Fruit fly (Drosophila melanogaster) whole organism, embryonic: ENCODE data around the gene rogdi.
A peak's percentile ranks its signal among the peaks of the same experiment; 100 is the strongest.

Source experiments
- CG10654 ChIP-seq: fragments of 200-800 bp; sonication (Bioruptor generic); optimal IDR thresholded peaks from 2 replicates; lab custom pipeline; 2016; ENCODE audit warnings: missing biosample characterization, missing genetic modification characterization
- CG11247 ChIP-seq: fragments of 200-800 bp; sonication (Bioruptor generic); IDR thresholded peaks from 2 replicates; pipeline ENCODE4 v1.3.6; 2022; ENCODE audit warnings: missing biosample characterization, missing genetic modification characterization
- CG11560 ChIP-seq: fragments of 200-800 bp; sonication (Bioruptor generic); IDR thresholded peaks from 3 replicates; pipeline ENCODE4 v1.3.6; 2022; ENCODE audit warnings: missing biosample characterization, missing genetic modification characterization
- CG12071 ChIP-seq: fragments of 200-800 bp; sonication (Bioruptor generic); optimal IDR thresholded peaks from 3 replicates; lab custom pipeline; 2018; ENCODE audit warnings: missing biosample characterization, mild to moderate bottlenecking, missing genetic modification characterization
- CG12155 ChIP-seq: fragments of 200-800 bp; sonication (Bioruptor generic); optimal IDR thresholded peaks from 3 replicates; lab custom pipeline; 2016; ENCODE audit warnings: missing biosample characterization, missing genetic modification characterization
- CG12659 ChIP-seq: fragments of 200-800 bp; sonication (Bioruptor generic); optimal IDR thresholded peaks from 3 replicates; lab custom pipeline; 2017; ENCODE audit warnings: mild to moderate bottlenecking, missing biosample characterization, missing genetic modification reagents, missing genetic modification characterization
- CG12942 ChIP-seq: fragments of 200-800 bp; sonication (Bioruptor generic); optimal IDR thresholded peaks from 3 replicates; lab custom pipeline; 2016; ENCODE audit warnings: missing biosample characterization, missing genetic modification characterization
- CG13894 ChIP-seq: fragments of 200-800 bp; sonication (Bioruptor generic); optimal IDR thresholded peaks from 3 replicates; lab custom pipeline; 2018; ENCODE audit warnings: missing biosample characterization, mild to moderate bottlenecking, missing genetic modification characterization, moderate library complexity
- CG14014 ChIP-seq: fragments of 200-800 bp; sonication (Bioruptor generic); IDR thresholded peaks from 2 replicates; pipeline ENCODE4 v1.3.6; 2022; ENCODE audit warnings: missing biosample characterization, missing genetic modification characterization
- CG1792 ChIP-seq: fragments of 200-800 bp; sonication (Bioruptor generic); optimal IDR thresholded peaks from 2 replicates; lab custom pipeline; 2016; ENCODE audit warnings: missing biosample characterization, missing genetic modification characterization
- CG30431 ChIP-seq: fragments of 200-800 bp; sonication (Bioruptor generic); optimal IDR thresholded peaks from 2 replicates; lab custom pipeline; 2017; ENCODE audit warnings: missing biosample characterization, missing genetic modification characterization
- CG3065 ChIP-seq: fragments of 200-800 bp; sonication (Bioruptor generic); optimal IDR thresholded peaks from 2 replicates; lab custom pipeline; 2016; ENCODE audit warnings: missing biosample characterization, missing genetic modification characterization
- CG34224 ChIP-seq: fragments of 200-800 bp; sonication (Bioruptor generic); IDR thresholded peaks from 3 replicates; pipeline ENCODE4 v1.3.6; 2022; ENCODE audit warnings: missing biosample characterization, missing genetic modification characterization; ENCODE audit not compliant: partially characterized antibody
- CG42726 ChIP-seq: fragments of 200-800 bp; sonication (Bioruptor generic); IDR thresholded peaks from 2 replicates; pipeline ENCODE4 v1.3.6; 2022; ENCODE audit warnings: missing biosample characterization, missing genetic modification characterization; ENCODE audit not compliant: partially characterized antibody
- CG4282 ChIP-seq: fragments of 200-800 bp; sonication (Bioruptor generic); optimal IDR thresholded peaks from 2 replicates; lab custom pipeline; 2016; ENCODE audit warnings: missing biosample characterization, missing genetic modification characterization
- CG6654 ChIP-seq: fragments of 200-800 bp; sonication (Bioruptor generic); optimal IDR thresholded peaks from 2 replicates; lab custom pipeline; 2017; ENCODE audit warnings: missing biosample characterization, mild to moderate bottlenecking, missing genetic modification characterization
- CG6791 ChIP-seq: fragments of 200-800 bp; sonication (Bioruptor generic); IDR thresholded peaks from 3 replicates; pipeline ENCODE4 v1.3.6; 2022; ENCODE audit warnings: missing biosample characterization, missing genetic modification characterization; ENCODE audit not compliant: partially characterized antibody
- CG7963 ChIP-seq: fragments of 200-800 bp; sonication (Bioruptor generic); IDR thresholded peaks from 3 replicates; pipeline ENCODE4 v1.3.6; 2022; ENCODE audit warnings: missing biosample characterization, missing genetic modification characterization; ENCODE audit not compliant: partially characterized antibody
- CG8765 ChIP-seq: fragments of 200-800 bp; sonication (Bioruptor generic); IDR thresholded peaks from 2 replicates; pipeline ENCODE4 v1.3.6; 2022; ENCODE audit warnings: missing biosample characterization, missing genetic modification characterization
- CG9437 ChIP-seq: fragments of 200-800 bp; sonication (Bioruptor generic); optimal IDR thresholded peaks from 2 replicates; lab custom pipeline; 2018; ENCODE audit warnings: missing biosample characterization, mild to moderate bottlenecking, missing genetic modification characterization
- Dek ChIP-seq: fragments of 200-800 bp; sonication (Bioruptor generic); optimal IDR thresholded peaks from 3 replicates; lab custom pipeline; 2019; ENCODE audit warnings: missing biosample characterization, mild to moderate bottlenecking, missing genetic modification characterization, moderate library complexity
- Dip2 ChIP-seq: fragments of 200-800 bp; sonication (Bioruptor generic); IDR thresholded peaks from 2 replicates; pipeline ENCODE4 v1.3.6; 2022; ENCODE audit warnings: missing biosample characterization, missing genetic modification characterization
- Dref ChIP-seq: fragments of 200-800 bp; sonication (Bioruptor generic); IDR thresholded peaks from 2 replicates; pipeline ENCODE4 v1.3.6; 2022; ENCODE audit warnings: missing biosample characterization, missing genetic modification characterization
- Ets65A ChIP-seq: fragments of 200-800 bp; sonication (Bioruptor generic); peaks from one replicate; lab custom pipeline; 2016; ENCODE audit warnings: missing biosample characterization, missing genetic modification characterization
- Hey ChIP-seq: fragments of 200-800 bp; sonication (Bioruptor generic); optimal IDR thresholded peaks from 3 replicates; lab custom pipeline; 2018; ENCODE audit warnings: missing biosample characterization, mild to moderate bottlenecking, missing genetic modification characterization
- Kr ChIP-seq: fragments of 200-800 bp; sonication (Bioruptor generic); optimal IDR thresholded peaks from 2 replicates; lab custom pipeline; 2017; ENCODE audit warnings: missing biosample characterization, mild to moderate bottlenecking, missing genetic modification characterization
- Lpt ChIP-seq: fragments of >200 bp; optimal IDR thresholded peaks from 2 replicates; lab custom pipeline; 2018; ENCODE audit warnings: missing biosample characterization, missing genetic modification characterization
- Med ChIP-seq: fragments of 200-800 bp; sonication (Bioruptor generic); peaks from one replicate; lab custom pipeline; 2016; ENCODE audit warnings: missing biosample characterization, missing genetic modification characterization, mild to moderate bottlenecking, inconsistent platforms, moderate library complexity
- NfI ChIP-seq: fragments of 200-800 bp; sonication (Bioruptor generic); optimal IDR thresholded peaks from 3 replicates; lab custom pipeline; 2018; ENCODE audit warnings: missing biosample characterization, mild to moderate bottlenecking, missing genetic modification characterization, moderate library complexity
- Opbp ChIP-seq: fragments of 200-800 bp; sonication (Bioruptor generic); IDR thresholded peaks from 3 replicates; pipeline ENCODE4 v1.3.6; 2022; ENCODE audit warnings: missing biosample characterization, missing genetic modification characterization; ENCODE audit not compliant: partially characterized antibody
- Pdp1 ChIP-seq, 2 experiments: fragments of 200-800 bp; sonication (Bioruptor generic); optimal IDR thresholded peaks; 3 replicates each; lab custom pipeline; 2016; ENCODE audit warnings: missing biosample characterization in 2 of 2, missing genetic modification characterization in 2 of 2, mild to moderate bottlenecking in 1 of 2, moderate library complexity in 1 of 2
- TFAM ChIP-seq: fragments of 200-800 bp; sonication (Bioruptor generic); optimal IDR thresholded peaks from 2 replicates; lab custom pipeline; 2017; ENCODE audit warnings: missing biosample characterization, missing genetic modification characterization, inconsistent platforms
- Trl ChIP-seq, 3 experiments: fragments of >200 bp in 2 of 3; fragments of 200-800 bp in 1 of 3; sonication (Bioruptor generic) in 1 of 3; optimal IDR thresholded peaks; 2 replicates in 1 of 3; 3 replicates in 2 of 3; lab custom pipeline; 2016 to 2017; ENCODE audit warnings: missing biosample characterization in 1 of 3, missing genetic modification characterization in 1 of 3
- Usf ChIP-seq: fragments of 200-800 bp; sonication (Bioruptor generic); optimal IDR thresholded peaks from 2 replicates; lab custom pipeline; 2017; ENCODE audit warnings: missing genotype, missing biosample characterization, missing genetic modification characterization
- Xrp1 ChIP-seq: fragments of 200-800 bp; sonication (Bioruptor generic); IDR thresholded peaks from 2 replicates; pipeline ENCODE4 v1.3.6; 2022; ENCODE audit warnings: missing biosample characterization, missing genetic modification characterization
- abd-A ChIP-seq: fragments of 200-800 bp; sonication (Bioruptor generic); optimal IDR thresholded peaks from 3 replicates; lab custom pipeline; 2019; ENCODE audit warnings: missing biosample characterization, mild to moderate bottlenecking, missing genetic modification characterization, moderate library complexity
- ara ChIP-seq: fragments of 200-800 bp; sonication (Bioruptor generic); IDR thresholded peaks from 2 replicates; pipeline ENCODE4 v1.3.6; 2022; ENCODE audit warnings: missing biosample characterization, missing genetic modification characterization
- bcd ChIP-seq: fragments of 200-800 bp; sonication (Bioruptor generic); optimal IDR thresholded peaks from 2 replicates; lab custom pipeline; 2017; ENCODE audit warnings: missing biosample characterization, mild to moderate bottlenecking, missing genetic modification characterization
- ci ChIP-seq: fragments of 200-800 bp; sonication (Bioruptor generic); IDR thresholded peaks from 3 replicates; pipeline ENCODE4 v1.3.6; 2022; ENCODE audit warnings: missing biosample characterization, missing genetic modification characterization
- croc ChIP-seq: fragments of 200-800 bp; sonication (Bioruptor generic); conservative IDR thresholded peaks from 3 replicates; pipeline ENCODE4 v1.3.6; 2022; ENCODE audit warnings: missing biosample characterization, missing genetic modification characterization
- dan ChIP-seq: fragments of 200-800 bp; sonication (Bioruptor generic); IDR thresholded peaks from 2 replicates; pipeline ENCODE4 v1.3.6; 2022; ENCODE audit warnings: missing biosample characterization, missing genetic modification characterization
- grau ChIP-seq: fragments of 200-800 bp; optimal IDR thresholded peaks from 3 replicates; lab custom pipeline; 2019; ENCODE audit warnings: missing biosample characterization, mild to moderate bottlenecking, missing genetic modification characterization, moderate library complexity
- gro ChIP-seq: fragments of 200-800 bp; sonication (Bioruptor generic); optimal IDR thresholded peaks from 2 replicates; lab custom pipeline; 2016; ENCODE audit warnings: missing biosample characterization, missing genetic modification characterization
- inv ChIP-seq: fragments of 200-800 bp; sonication (Bioruptor generic); IDR thresholded peaks from 2 replicates; pipeline ENCODE4 v1.3.6; 2022; ENCODE audit warnings: missing biosample characterization, missing genetic modification characterization; ENCODE audit not compliant: partially characterized antibody
- klu ChIP-seq: fragments of 200-800 bp; sonication (Bioruptor generic); IDR thresholded peaks from 2 replicates; pipeline ENCODE4 v1.3.6; 2022; ENCODE audit warnings: missing biosample characterization, missing genetic modification characterization
- lmd ChIP-seq: fragments of 200-800 bp; sonication (Bioruptor generic); IDR thresholded peaks from 2 replicates; pipeline ENCODE4 v1.3.6; 2022; ENCODE audit warnings: missing biosample characterization, missing genetic modification characterization
- scrt ChIP-seq: fragments of 200-800 bp; sonication (Bioruptor generic); optimal IDR thresholded peaks from 2 replicates; lab custom pipeline; 2018; ENCODE audit warnings: missing biosample characterization, mild to moderate bottlenecking, missing genetic modification characterization, moderate library complexity
- sens ChIP-seq: fragments of 200-800 bp; sonication (Bioruptor generic); peaks from one replicate; lab custom pipeline; 2016; ENCODE audit warnings: missing biosample characterization, missing genetic modification characterization
- sens-2 ChIP-seq: fragments of 200-800 bp; sonication (Bioruptor generic); IDR thresholded peaks from 2 replicates; pipeline ENCODE4 v1.3.6; 2022; ENCODE audit warnings: missing biosample characterization, missing genetic modification characterization
- sqz ChIP-seq: fragments of 200-800 bp; sonication (Bioruptor generic); optimal IDR thresholded peaks from 3 replicates; lab custom pipeline; 2018; ENCODE audit warnings: missing biosample characterization, mild to moderate bottlenecking, missing genetic modification characterization
- sr ChIP-seq: fragments of 200-800 bp; sonication (Bioruptor generic); IDR thresholded peaks from 3 replicates; pipeline ENCODE4 v1.3.6; 2022; ENCODE audit warnings: missing biosample characterization, missing genetic modification characterization

rogdi gene

DNA sequence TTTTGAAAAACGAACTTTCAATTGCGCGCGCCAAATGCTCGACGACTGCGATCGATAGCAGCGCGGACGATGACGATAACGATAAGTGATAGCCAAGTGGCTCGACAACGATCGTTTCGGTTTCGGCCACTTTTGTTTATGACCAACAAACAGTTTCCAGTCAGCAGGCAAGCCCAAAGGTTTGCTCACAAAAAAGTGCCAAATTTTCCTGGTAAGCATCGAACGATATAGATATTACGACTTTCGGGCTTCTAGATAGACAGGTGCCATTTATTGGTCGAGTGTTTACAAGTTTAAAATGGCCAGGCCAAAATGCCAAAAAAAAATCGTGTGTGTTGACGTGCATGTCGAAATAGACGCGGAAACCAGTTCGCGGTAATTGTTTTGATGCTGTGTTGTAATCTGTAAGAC is 6.2 kb downstream of the rogdi start, which contains the start of gene CG7724 (continued):
- TF ChIP-seq CG12659 (GFP tag; lab: Kevin White, UChicago) (peak; percentile 33), sr (GFP tag; lab: Robert Waterston, UW) (no peak), Opbp (GFP tag; lab: Robert Waterston, UW) (peak; percentile 84), dan (no peak), klu (GFP tag; lab: Robert Waterston, UW) (no peak), CG14014 (GFP tag; lab: Robert Waterston, UW) (no peak), CG6654 (GFP tag; lab: Kevin White, UChicago) (no peak), CG8765 (GFP tag; lab: Robert Waterston, UW) (no peak), grau (tag; lab: Kevin White, UChicago) (peak; percentile 4), CG12071 (peak; percentile 2), Kr (GFP tag; lab: Kevin White, UChicago) (no peak), CG42726 (GFP tag; lab: Robert Waterston, UW) (peak; percentile 33; the same call in 1 of the 2 replicates), scrt (no peak), CG11560 (tag; lab: Robert Waterston, UW) (no peak), CG13894 (tag; lab: Kevin White, UChicago) (peak; percentile 55), NfI (GFP tag; lab: Kevin White, UChicago) (no peak), TFAM (GFP tag; lab: Kevin White, UChicago) (no peak), Usf (GFP tag; lab: Kevin White, UChicago) (no peak), Dek (tag; lab: Kevin White, UChicago) (no peak), Ets65A (GFP tag; lab: Kevin White, UChicago) (peak; percentile 79), Pdp1 (GFP tag; optimal IDR thresholded peaks at IDR 0.05; lab: Kevin White, UChicago) (peak in 1 of 2 experiments; percentile 22), CG1792 (no peak), lmd (no peak), Dref (GFP tag; lab: Robert Waterston, UW) (peak; percentile 85), ci (GFP tag; lab: Robert Waterston, UW) (no peak; the same call in 2 of the 3 replicates), abd-A (tag; lab: Kevin White, UChicago) (peak; percentile 52), Med (GFP tag; lab: Kevin White, UChicago) (peak; percentile 75), Hey (tag; lab: Kevin White, UChicago) (no peak), ara (GFP tag; lab: Robert Waterston, UW) (no peak), Trl (optimal IDR thresholded peaks at IDR 0.05; lab: Kevin White, UChicago) (no peak), Trl (GFP tag; optimal IDR thresholded peaks at IDR 0.05; lab: Kevin White, UChicago) (no peak), Lpt (GFP tag; lab: Kevin White, UChicago) (no peak), sqz (GFP tag; lab: Kevin White, UChicago) (no peak), gro (no peak), inv (GFP tag; lab: Robert Waterston, UW) (peak; percentile 43), sens-2 (GFP tag; lab: Robert Waterston, UW) (no peak), Xrp1 (GFP tag; lab: Robert Waterston, UW) (0 out of 2 replicates have a peak, but pooled peaks have one; percentile 6), CG34224 (GFP tag; lab: Robert Waterston, UW) (peak; percentile 90), Dip2 (GFP tag; lab: Robert Waterston, UW) (no peak), CG4282 (GFP tag; lab: Kevin White, UChicago) (no peak), sens (GFP tag; lab: Kevin White, UChicago) (peak; percentile 51), CG10654 (GFP tag; lab: Kevin White, UChicago) (no peak), CG6791 (GFP tag; lab: Robert Waterston, UW) (peak; percentile 92), CG3065 (GFP tag; lab: Kevin White, UChicago) (no peak), croc (no peak), CG9437 (no peak), CG11247 (GFP tag; lab: Robert Waterston, UW) (no peak), CG12155 (GFP tag; lab: Kevin White, UChicago) (no peak), CG12942 (GFP tag; lab: Kevin White, UChicago) (no peak), CG30431 (GFP tag; lab: Kevin White, UChicago) (no peak), CG7963 (GFP tag; lab: Robert Waterston, UW) (peak; percentile 91), bcd (GFP tag; lab: Kevin White, UChicago) (no peak)
